Worm (Caenorhabditis elegans) whole organism, dauer: ENCODE results near the gene nhr-167.

ENCODE experiments used
- unc-62 ChIP-seq: sonication (generic microtip); optimal IDR thresholded peaks from 2 replicates; lab custom pipeline; 2017; ENCODE audit warnings: missing biosample characterization, missing genetic modification reagents, missing genetic modification characterization

Gene nhr-167

DNA sequence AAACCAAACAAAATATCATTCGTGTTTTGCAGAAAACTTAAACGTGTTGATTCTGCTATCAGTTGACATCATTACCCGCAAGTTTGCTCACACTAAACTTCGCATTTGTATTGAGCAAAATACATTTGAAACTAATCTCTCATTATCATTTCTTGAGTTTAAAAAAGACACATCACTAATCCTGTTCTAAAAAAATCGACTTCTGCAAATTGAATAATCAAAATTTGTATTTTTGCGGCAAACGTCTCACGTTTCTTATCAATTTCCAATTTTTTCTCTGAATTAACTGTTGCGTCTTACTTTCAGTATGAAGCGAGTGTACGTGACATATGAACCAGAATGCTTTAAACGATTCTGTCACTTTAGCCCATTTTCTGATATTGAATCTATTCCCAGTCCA, 22.0 kb downstream of the nhr-167 start, which contains the start of gene C49F5.8:
Gene C49F5.8, plus strand, starts transcription at position 301 of the 400 bp plus-strand sequence.
- no peak for TF ChIP-seq unc-62 (GFP tag; lab: Kevin White, UChicago)

- TF ChIP-seq unc-62 (GFP tag; lab: Kevin White, UChicago) = no peak
Observed at ce11 chrX:11957246-11957645, 24.6 kb downstream of the nhr-167 start, which contains the start of gene T08D10.5. TSS of gene T08D10.5 (plus strand) at chrX:11957546.

DNA sequence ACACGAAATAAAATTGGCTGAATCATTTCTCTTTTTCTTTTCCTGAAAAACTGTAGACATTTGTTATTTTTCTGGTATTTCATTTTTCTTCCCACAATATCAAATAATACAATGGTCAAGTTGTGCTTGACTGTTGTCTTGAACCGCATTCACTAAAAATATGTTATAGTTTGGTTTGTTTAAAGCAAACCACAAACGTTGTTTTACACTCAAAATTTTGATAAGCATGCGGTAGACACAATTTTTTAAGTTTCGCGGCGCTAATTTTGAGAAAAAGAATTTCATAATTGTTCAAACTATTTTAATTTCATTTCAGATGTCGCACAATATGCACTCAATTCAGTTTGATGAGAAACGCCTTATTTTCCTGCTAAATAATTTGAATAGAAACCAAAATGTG, 26.8 kb downstream of the nhr-167 start, which contains the start of gene T08D10.3:
Gene T08D10.3, plus strand, starts transcription at position 301 of the 400 bp plus-strand sequence.
- TF ChIP-seq unc-62 (GFP tag; lab: Kevin White, UChicago) = no peak

ce11 chrX:11953229-11953628, 28.7 kb downstream of the nhr-167 start, which contains the start of gene T08D10.4:
TSS of gene T08D10.4 (minus strand) at chrX:11953329.
- no peak for TF ChIP-seq unc-62 (GFP tag; lab: Kevin White, UChicago)

- TF ChIP-seq unc-62 (GFP tag; lab: Kevin White, UChicago) = no peak
Observed at ce11 chrX:11952129-11952528, 29.8 kb downstream of the nhr-167 start.

ce11 chrX:11948184-11948894, 33.5 kb downstream of the nhr-167 start, which contains the start of gene lsd-1:
TSS of gene lsd-1 (plus strand) at chrX:11948844.
- TF ChIP-seq unc-62 (GFP tag; lab: Kevin White, UChicago) = no peak

- no peak for TF ChIP-seq unc-62 (GFP tag; lab: Kevin White, UChicago)
Observed at ce11 chrX:11946788-11947463, 35.0 kb downstream of the nhr-167 start, which contains the start of gene nfya-1. TSS of gene nfya-1 (minus strand) at chrX:11946838.

ce11 chrX:11941951-11942350, 39.9 kb downstream of the nhr-167 start, which contains the start of gene F55G7.3:
TSS of gene F55G7.3 (minus strand) at chrX:11942051.
- TF ChIP-seq unc-62 (GFP tag; lab: Kevin White, UChicago) = no peak

ce11 chrX:11938826-11939225, 43.1 kb downstream of the nhr-167 start, which contains the start of gene F55G7.5:
TSS of gene F55G7.5 (minus strand) at chrX:11938926.
- no peak for TF ChIP-seq unc-62 (GFP tag; lab: Kevin White, UChicago)

ce11 chrX:11937343-11937935, 44.4 kb downstream of the nhr-167 start:
- peak; percentile 32 for TF ChIP-seq unc-62 (GFP tag; lab: Kevin White, UChicago)

DNA sequence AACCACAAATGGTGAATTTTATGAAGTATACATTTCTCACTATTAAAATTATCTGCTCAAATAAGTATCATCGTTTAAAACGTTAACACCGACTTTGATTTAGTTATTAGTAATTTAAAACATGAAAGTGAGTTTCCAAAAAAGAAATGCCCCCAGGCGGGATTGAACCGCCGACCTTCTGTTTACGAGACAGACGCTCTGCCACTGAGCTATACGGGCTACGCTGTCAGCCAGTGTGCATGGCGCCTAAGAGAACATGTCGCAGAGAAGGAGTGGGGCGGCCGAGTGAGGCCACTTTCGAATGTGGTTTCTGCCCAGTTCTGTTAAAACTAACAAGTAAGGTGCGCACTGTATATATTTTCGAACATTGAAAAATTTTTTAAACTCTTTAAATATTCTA, 47.0 kb downstream of the nhr-167 start:
- no peak for TF ChIP-seq unc-62 (GFP tag; lab: Kevin White, UChicago)

DNA sequence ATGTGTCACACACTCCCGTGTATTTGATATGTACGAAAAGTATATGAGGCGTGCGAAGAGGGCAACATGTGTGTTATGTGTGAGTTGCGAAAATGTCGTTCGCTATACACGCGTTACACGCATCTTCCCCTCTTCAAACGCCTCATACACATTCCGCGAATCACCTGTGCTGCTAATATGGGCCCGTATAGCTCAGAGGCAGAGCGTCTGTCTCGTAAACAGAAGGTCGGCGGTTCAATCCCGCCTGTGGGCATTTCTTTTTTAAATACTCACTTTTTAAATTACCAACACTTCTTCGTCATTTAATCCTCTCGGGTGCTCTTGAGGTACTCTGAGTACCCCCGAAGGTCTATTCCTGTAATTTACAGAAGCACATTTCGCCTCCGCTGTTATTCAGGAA, 48.3 kb downstream of the nhr-167 start:
- TF ChIP-seq unc-62 (GFP tag; lab: Kevin White, UChicago) = no peak

ce11 chrX:11931559-11931958, 50.3 kb downstream of the nhr-167 start, which contains the start of gene dot-1.4:
TSS of gene dot-1.4 (minus strand) at chrX:11931659.
- TF ChIP-seq unc-62 (GFP tag; lab: Kevin White, UChicago) = no peak
